Worm (Caenorhabditis elegans): ENCODE data around the gene F41G3.10.

ce11 chrII:6701497-6701896 lies 47.8 kb downstream of the F41G3.10 start, which contains the start of gene C18H9.6:
- TF ChIP-seq flt-1 (GFP tag; IDR thresholded peaks at IDR 0.05), result no peak
- TF ChIP-seq ama-1 (optimal IDR thresholded peaks at IDR 0.05), result no peak
- no peak for TF ChIP-seq ets-7 (tag; optimal IDR thresholded peaks at IDR 0.05)
- no peak for TF ChIP-seq hmg-4 (GFP tag; optimal IDR thresholded peaks at IDR 0.05)
- TF ChIP-seq tra-4 (tag; optimal IDR thresholded peaks at IDR 0.05), result no peak

Measured in whole organism, early embryonic.